Worm (Caenorhabditis elegans) whole organism, young adult: ENCODE data around the gene moma-1.

ENCODE experiments used
- B0019.2 ChIP-seq: fragments of 200-800 bp; sonication (Bioruptor generic); conservative IDR thresholded peaks from 2 replicates; pipeline ENCODE4 v1.3.6; 2022; ENCODE audit warnings: missing genetic modification reagents, missing genetic modification characterization, missing compliant biosample characterization
- B0336.3 ChIP-seq: fragments of 200-800 bp; sonication (Bioruptor generic); IDR thresholded peaks from 2 replicates; pipeline ENCODE4 v1.3.6; 2022; ENCODE audit warnings: missing genetic modification characterization, missing compliant biosample characterization
- F57C9.4 ChIP-seq: sonication (generic microtip); optimal IDR thresholded peaks from 2 replicates; lab custom pipeline; 2017; ENCODE audit warnings: mild to moderate bottlenecking, missing genetic modification characterization, missing compliant biosample characterization
- T26A5.8 ChIP-seq: sonication (generic microtip); optimal IDR thresholded peaks from 2 replicates; lab custom pipeline; 2016; ENCODE audit warnings: missing genetic modification characterization, missing compliant biosample characterization
- Y53F4B.3 ChIP-seq: fragments of 200-800 bp; sonication (Bioruptor generic); IDR thresholded peaks from 2 replicates; pipeline ENCODE4 v1.3.6; 2022; ENCODE audit warnings: missing genetic modification reagents, missing genetic modification characterization, missing compliant biosample characterization
- Y79H2A.3 ChIP-seq: fragments of 200-800 bp; sonication (Bioruptor generic); conservative IDR thresholded peaks from 2 replicates; pipeline ENCODE4 v1.3.6; 2022; ENCODE audit warnings: missing genetic modification reagents, missing genetic modification characterization, missing compliant biosample characterization
- akir-1 ChIP-seq: fragments of 200-800 bp; sonication (Bioruptor generic); optimal IDR thresholded peaks from 2 replicates; lab custom pipeline; 2018; ENCODE audit warnings: mild to moderate bottlenecking, missing genetic modification characterization, moderate library complexity, missing compliant biosample characterization
- aptf-2 ChIP-seq: fragments of 200-800 bp; sonication (Bioruptor generic); conservative IDR thresholded peaks from 2 replicates; pipeline ENCODE4 v1.3.6; 2022; ENCODE audit warnings: missing genetic modification reagents, missing genetic modification characterization, missing compliant biosample characterization
- attf-5 ChIP-seq: fragments of 200-800 bp; sonication (Bioruptor generic); optimal IDR thresholded peaks from 2 replicates; lab custom pipeline; 2018; ENCODE audit warnings: mild to moderate bottlenecking, missing genetic modification characterization, missing compliant biosample characterization
- cebp-1 ChIP-seq, 2 experiments: fragments of 200-800 bp in 1 of 2; sonication (Bioruptor generic) in 1 of 2; sonication (generic microtip) in 1 of 2; IDR thresholded peaks in 1 of 2; optimal IDR thresholded peaks in 1 of 2; 2 replicates each; pipeline versions ENCODE4 v1.3.6 to Lab custom; 2017 to 2022; ENCODE audit warnings: missing compliant biosample characterization in 2 of 2, missing genetic modification characterization in 2 of 2, mild to moderate bottlenecking in 1 of 2, missing genetic modification reagents in 1 of 2, moderate library complexity in 1 of 2
- cebp-2 ChIP-seq: fragments of 200-800 bp; sonication (Bioruptor generic); IDR thresholded peaks from 2 replicates; pipeline ENCODE4 v1.3.6; 2022; ENCODE audit warnings: missing genetic modification characterization, missing compliant biosample characterization
- ceh-58 ChIP-seq: fragments of 200-800 bp; sonication (Bioruptor generic); IDR thresholded peaks from 2 replicates; pipeline ENCODE4 v1.3.6; 2022; ENCODE audit warnings: missing genetic modification characterization, missing compliant biosample characterization
- dox-1 ChIP-seq: fragments of 200-800 bp; sonication (Bioruptor generic); IDR thresholded peaks from 2 replicates; pipeline ENCODE4 v1.3.6; 2022; ENCODE audit warnings: missing genetic modification reagents, missing genetic modification characterization, missing compliant biosample characterization
- hmg-1.2 ChIP-seq: fragments of 200-800 bp; sonication (Bioruptor generic); IDR thresholded peaks from 2 replicates; pipeline ENCODE4 v1.3.6; 2022; ENCODE audit warnings: missing genetic modification reagents, missing genetic modification characterization, missing compliant biosample characterization
- let-526 ChIP-seq: fragments of 200-800 bp; sonication (Bioruptor generic); IDR thresholded peaks from 2 replicates; pipeline ENCODE4 v1.3.6; 2022; ENCODE audit warnings: missing genetic modification reagents, missing genetic modification characterization, missing compliant biosample characterization
- lin-26 ChIP-seq: fragments of 200-800 bp; sonication (Bioruptor generic); IDR thresholded peaks from 2 replicates; pipeline ENCODE4 v1.3.6; 2022; ENCODE audit warnings: missing genetic modification reagents, missing genetic modification characterization, missing compliant biosample characterization
- lir-1 ChIP-seq: fragments of 200-800 bp; sonication (Bioruptor generic); conservative IDR thresholded peaks from 2 replicates; pipeline ENCODE4 v1.3.6; 2022; ENCODE audit warnings: missing genetic modification reagents, missing genetic modification characterization, missing compliant biosample characterization
- lsy-27 ChIP-seq: sonication (generic microtip); optimal IDR thresholded peaks from 2 replicates; lab custom pipeline; 2017; ENCODE audit warnings: missing genetic modification characterization, mild to moderate bottlenecking, missing compliant biosample characterization, antibody characterized with exemption, missing genotype, borderline replicate concordance; ENCODE audit not compliant: insufficient read depth
- madf-6 ChIP-seq: fragments of 200-800 bp; sonication (Bioruptor generic); IDR thresholded peaks from 2 replicates; pipeline ENCODE4 v1.3.6; 2022; ENCODE audit warnings: missing genetic modification reagents, missing genetic modification characterization, missing compliant biosample characterization
- mcd-1 ChIP-seq: fragments of 200-800 bp; sonication (Bioruptor generic); IDR thresholded peaks from 2 replicates; pipeline ENCODE4 v1.3.6; 2022; ENCODE audit warnings: missing genetic modification reagents, missing genetic modification characterization, missing compliant biosample characterization
- nfyb-1 ChIP-seq: fragments of 200-800 bp; sonication (Bioruptor generic); IDR thresholded peaks from 2 replicates; pipeline ENCODE4 v1.3.6; 2022; ENCODE audit warnings: missing genetic modification reagents, missing genetic modification characterization, missing compliant biosample characterization
- nhr-80 ChIP-seq: sonication (generic microtip); optimal IDR thresholded peaks from 2 replicates; lab custom pipeline; 2016; ENCODE audit warnings: missing genetic modification characterization, missing compliant biosample characterization
- pbrm-1 ChIP-seq: fragments of 200-800 bp; sonication (Bioruptor generic); IDR thresholded peaks from 2 replicates; pipeline ENCODE4 v1.3.6; 2022; ENCODE audit warnings: missing genetic modification reagents, missing genetic modification characterization, missing compliant biosample characterization
- repo-1 ChIP-seq: sonication (generic microtip); optimal IDR thresholded peaks from 2 replicates; lab custom pipeline; 2017; ENCODE audit warnings: mild to moderate bottlenecking, missing genetic modification characterization, missing compliant biosample characterization
- sdz-38 ChIP-seq: sonication (generic microtip); optimal IDR thresholded peaks from 2 replicates; lab custom pipeline; 2016; ENCODE audit warnings: missing genotype, missing genetic modification characterization, missing compliant biosample characterization
- snpc-3.4 ChIP-seq: sonication (generic microtip); optimal IDR thresholded peaks from 2 replicates; lab custom pipeline; 2017; ENCODE audit warnings: missing genetic modification characterization, mild to moderate bottlenecking, missing compliant biosample characterization, antibody characterized with exemption, moderate library complexity, missing genotype, missing genetic modification reagents
- snpc-4 ChIP-seq, 5 experiments: fragments of 150-350 bp in 1 of 5; sonication (generic microtip) in 4 of 5; optimal IDR thresholded peaks; 2 replicates each; lab custom pipeline; 2014 to 2018; ENCODE audit warnings: missing genetic modification characterization in 5 of 5, missing biosample characterization in 3 of 5, antibody characterized with exemption in 2 of 5, mild to moderate bottlenecking in 2 of 5, missing compliant biosample characterization in 2 of 5, missing genotype in 2 of 5, moderate library complexity in 2 of 5, missing genetic modification reagents in 1 of 5
- zfh-2 ChIP-seq: fragments of 200-800 bp; sonication (Bioruptor generic); conservative IDR thresholded peaks from 2 replicates; pipeline ENCODE4 v1.3.6; 2022; ENCODE audit warnings: missing genetic modification reagents, missing genetic modification characterization, missing compliant biosample characterization
- ztf-18 ChIP-seq: sonication (generic microtip); optimal IDR thresholded peaks from 2 replicates; lab custom pipeline; 2016; ENCODE audit warnings: missing genotype, mild to moderate bottlenecking, missing genetic modification characterization, missing compliant biosample characterization
- ztf-25 ChIP-seq: fragments of 200-800 bp; sonication (Bioruptor generic); IDR thresholded peaks from 2 replicates; pipeline ENCODE4 v1.3.6; 2022; ENCODE audit warnings: missing genetic modification reagents, missing genetic modification characterization, missing compliant biosample characterization

Gene moma-1

ce11 chrIII:845485-845884 lies 6.7 kb downstream of the moma-1 start, which contains the start of gene K02F3.2 (continued):
- no peak for TF ChIP-seq Y79H2A.3 (GFP tag; lab: Robert Waterston, UW)
- TF ChIP-seq ztf-18 (tag; lab: Kevin White, UChicago) = no peak
- no peak for TF ChIP-seq B0336.3 (GFP tag; lab: Robert Waterston, UW)

DNA sequence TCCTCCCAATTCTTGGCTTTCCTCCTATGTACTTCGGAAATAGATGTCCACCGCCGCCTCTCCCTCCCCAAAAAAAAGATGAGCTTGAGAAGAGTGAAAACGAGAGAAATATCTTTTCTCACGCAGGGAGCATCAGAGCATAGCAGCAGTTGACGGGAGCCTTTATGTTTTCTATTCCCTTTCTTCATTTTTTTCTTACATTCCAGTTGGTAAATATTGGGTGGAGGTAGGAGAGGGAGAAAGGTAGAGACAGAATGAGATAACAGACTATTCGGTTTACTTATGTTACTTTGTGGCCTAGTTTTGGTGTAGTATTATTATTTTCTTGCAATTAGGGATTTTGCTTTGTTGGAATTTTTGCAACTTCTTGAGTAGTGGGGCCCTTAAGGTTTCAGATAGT lies 7.6 kb downstream of the moma-1 start:
- TF ChIP-seq aptf-2 (GFP tag; lab: Robert Waterston, UW) (no peak), akir-1 (GFP tag; lab: Kevin White, UChicago) (no peak), T26A5.8 (tag; lab: Kevin White, UChicago) (no peak), B0019.2 (GFP tag; lab: Robert Waterston, UW) (no peak), snpc-3.4 (tag; lab: Kevin White, UChicago) (no peak)

DNA sequence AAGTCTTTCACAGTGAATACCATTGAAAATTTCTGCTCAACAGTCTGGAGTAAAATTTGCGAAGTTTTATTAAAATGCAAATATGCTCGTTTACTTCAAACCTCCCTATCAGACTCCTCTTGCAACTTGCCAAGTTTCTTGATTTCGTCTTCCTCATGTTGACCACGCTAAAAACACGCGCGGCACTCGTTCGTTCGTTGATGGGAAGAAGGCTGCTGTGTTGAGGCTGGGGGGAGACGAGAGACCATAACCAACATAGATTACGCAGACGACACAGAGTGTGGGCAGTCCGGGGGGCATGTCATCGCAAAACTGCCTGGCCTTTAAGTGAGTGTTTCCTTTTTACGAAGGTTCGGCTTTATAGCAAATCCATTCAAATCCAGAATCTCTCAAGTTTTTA lies 8.2 kb downstream of the moma-1 start:
- TF ChIP-seq attf-5 (GFP tag; lab: Kevin White, UChicago) (peak; percentile 42), dox-1 (GFP tag; lab: Robert Waterston, UW) (0 out of 2 replicates have a peak, but pooled peaks have one; percentile 23), lin-26 (GFP tag; lab: Robert Waterston, UW) (0 out of 2 replicates have a peak, but pooled peaks have one; percentile 20), F57C9.4 (no peak), mcd-1 (GFP tag; lab: Robert Waterston, UW) (peak; percentile 51), let-526 (GFP tag; lab: Robert Waterston, UW) (no peak), zfh-2 (peak; percentile 50), ztf-25 (GFP tag; lab: Robert Waterston, UW) (no peak), cebp-1 (GFP tag; IDR thresholded peaks at IDR 0.05; lab: Robert Waterston, UW) (no peak), cebp-1 (tag; optimal IDR thresholded peaks at IDR 0.05; lab: Kevin White, UChicago) (peak; percentile 36), hmg-1.2 (GFP tag; lab: Robert Waterston, UW) (peak; percentile 31; the same call in 1 of the 2 replicates), nhr-80 (tag; lab: Kevin White, UChicago) (peak; percentile 49), snpc-4 (GFP tag; optimal IDR thresholded peaks at IDR 0.05; lab: Kevin White, UChicago) (no peak), snpc-4 (tag; optimal IDR thresholded peaks at IDR 0.05; lab: Kevin White, UChicago) (peak in 1 of 4 experiments; percentile 22), nfyb-1 (GFP tag; lab: Robert Waterston, UW) (no peak)
- TF ChIP-seq, all 124 proteins: peak for 9

DNA sequence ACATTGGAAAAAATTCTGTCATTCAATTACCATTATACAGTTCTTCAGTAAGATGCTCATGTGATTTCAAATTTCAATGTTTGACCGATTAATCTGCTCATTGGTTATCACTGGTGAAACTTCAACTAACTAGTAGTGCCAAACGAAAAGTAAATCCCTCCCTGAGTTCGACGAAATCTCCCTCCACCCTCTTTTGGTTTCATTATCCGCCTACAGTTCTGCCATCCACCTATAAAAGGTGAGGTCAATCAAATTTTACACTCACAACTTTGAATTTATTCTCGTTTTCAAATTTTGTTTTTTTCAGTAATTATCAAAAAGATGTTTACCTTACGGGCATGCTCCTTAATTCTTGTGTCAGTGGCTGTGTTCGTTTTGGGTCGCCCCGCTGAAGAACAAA lies 9.6 kb downstream of the moma-1 start, which contains the start of gene far-8:
far-8 (plus strand) TSS at position 301 of the 400 bp plus-strand sequence.
- TF ChIP-seq ceh-58 (GFP tag; lab: Robert Waterston, UW) (no peak), lir-1 (GFP tag; lab: Robert Waterston, UW) (no peak), cebp-1 (GFP tag; IDR thresholded peaks at IDR 0.05; lab: Robert Waterston, UW) (no peak), cebp-1 (tag; optimal IDR thresholded peaks at IDR 0.05; lab: Kevin White, UChicago) (no peak), sdz-38 (no peak), dox-1 (GFP tag; lab: Robert Waterston, UW) (no peak), pbrm-1 (no peak), Y53F4B.3 (GFP tag; lab: Robert Waterston, UW) (no peak), lsy-27 (tag; lab: Kevin White, UChicago) (no peak), madf-6 (GFP tag; lab: Robert Waterston, UW) (no peak), repo-1 (tag; lab: Kevin White, UChicago) (no peak), T26A5.8 (tag; lab: Kevin White, UChicago) (no peak), cebp-2 (GFP tag; lab: Robert Waterston, UW) (no peak)
- TF ChIP-seq, all 124 proteins: peak for 0
